Fruit fly (Drosophila melanogaster): ENCODE data around the gene CG9636.
A peak's percentile ranks its signal among the peaks of the same experiment; 100 is the strongest.

The CG9636 gene

DNA sequence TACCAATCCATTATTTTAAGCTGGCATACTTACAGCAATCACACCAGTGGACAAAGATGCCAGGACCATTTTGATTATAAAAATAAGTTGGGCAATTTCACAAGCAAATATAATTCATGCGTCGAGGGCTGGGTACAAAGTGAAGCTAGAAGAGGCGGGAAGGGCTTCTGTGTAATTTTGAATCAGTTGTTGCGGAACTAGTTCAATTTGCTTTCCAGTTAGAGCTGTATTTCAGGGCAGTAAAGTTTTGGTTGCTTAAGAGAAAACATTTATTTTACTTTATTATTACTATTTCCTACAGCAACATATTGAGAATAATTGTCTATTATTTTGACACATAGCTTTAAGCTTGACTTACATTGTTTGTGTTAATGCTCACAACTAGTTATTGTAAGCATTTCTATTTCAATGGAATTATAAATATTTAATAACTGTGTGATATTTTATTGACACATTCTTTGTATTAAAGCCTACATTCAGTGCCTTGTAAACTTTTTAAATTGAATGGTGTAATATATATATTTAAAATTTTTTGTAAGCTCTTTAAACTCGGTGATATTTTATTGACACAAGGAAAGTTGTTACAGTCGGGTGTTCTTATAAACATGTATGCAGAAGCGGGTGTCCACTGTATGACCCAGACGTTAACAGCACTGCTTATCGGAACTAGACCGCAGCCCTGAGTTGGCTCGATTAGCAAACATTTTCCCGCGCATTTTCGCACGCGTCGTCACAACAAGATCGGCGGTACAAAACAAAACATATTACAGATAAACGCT, 20.9 kb upstream of the CG9636 start, which contains the start of the genes RPA1 and Mcm2 (continued):
- TF ChIP-seq CG9609 (GFP tag; optimal IDR thresholded peaks at IDR 0.05) (peak; percentile 67), Vsx1 (GFP tag; optimal IDR thresholded peaks at IDR 0.05) (no peak), CG6813 (GFP tag; optimal IDR thresholded peaks at IDR 0.05) (peak; percentile 47), ash1 (GFP tag; optimal IDR thresholded peaks at IDR 0.05) (no peak), amos (GFP tag; IDR thresholded peaks at IDR 0.05; ENCODE audit: partially characterized antibody) (peak; percentile 48), CG4854 (GFP tag; optimal IDR thresholded peaks at IDR 0.05) (no peak), bigmax (GFP tag; optimal IDR thresholded peaks at IDR 0.05) (no peak), Ptx1 (GFP tag; IDR thresholded peaks at IDR 0.05) (peak; percentile 84), pros (GFP tag; optimal IDR thresholded peaks at IDR 0.05) (no peak), sisA (GFP tag; IDR thresholded peaks at IDR 0.05) (peak; percentile 86), toy (GFP tag; IDR thresholded peaks at IDR 0.05) (peak; percentile 67; the same call in 1 of the 2 replicates), stc (GFP tag; IDR thresholded peaks at IDR 0.05) (peak; percentile 44; the same call in 1 of the 2 replicates), Dfd (GFP tag; optimal IDR thresholded peaks at IDR 0.05) (no peak), CG33213 (GFP tag; optimal IDR thresholded peaks at IDR 0.05) (no peak), salm (tag; optimal IDR thresholded peaks at IDR 0.05) (peak; percentile 38), cato (GFP tag; optimal IDR thresholded peaks at IDR 0.05; ENCODE audit: borderline replicate concordance) (peak; percentile 47), mirr (GFP tag; optimal IDR thresholded peaks at IDR 0.05) (no peak), al (GFP tag; IDR thresholded peaks at IDR 0.05) (peak; percentile 81), CG2116 (GFP tag; optimal IDR thresholded peaks at IDR 0.05) (peak; percentile 97), tx (GFP tag; optimal IDR thresholded peaks at IDR 0.05) (peak; percentile 10), CG4424 (GFP tag; optimal IDR thresholded peaks at IDR 0.05) (peak; percentile 84), CG17328 (GFP tag; IDR thresholded peaks at IDR 0.05) (peak; percentile 41), CG1529 (GFP tag; optimal IDR thresholded peaks at IDR 0.05) (peak; percentile 35), CG18262 (tag; optimal IDR thresholded peaks at IDR 0.05) (peak; percentile 84), CG10366 (GFP tag; IDR thresholded peaks at IDR 0.05) (peak; percentile 71), CG17186 (GFP tag; optimal IDR thresholded peaks at IDR 0.05) (peak; percentile 10), CG10274 (GFP tag; optimal IDR thresholded peaks at IDR 0.05) (peak; percentile 6), nom (GFP tag; optimal IDR thresholded peaks at IDR 0.05) (peak; percentile 59), BtbVII (GFP tag; optimal IDR thresholded peaks at IDR 0.05) (peak; percentile 55), Max (GFP tag; optimal IDR thresholded peaks at IDR 0.05) (peak; percentile 57), repo (GFP tag; optimal IDR thresholded peaks at IDR 0.05) (no peak), CG8290 (GFP tag; optimal IDR thresholded peaks at IDR 0.05) (peak; percentile 24), CG8290 (tag; optimal IDR thresholded peaks at IDR 0.05) (peak in 1 of 2 experiments; percentile 30), D19B (GFP tag; optimal IDR thresholded peaks at IDR 0.05) (peak; percentile 67), CG30020 (tag; optimal IDR thresholded peaks at IDR 0.05) (peak; percentile 70), Nf-YA (GFP tag; IDR thresholded peaks at IDR 0.05) (peak; percentile 16; the same call in 1 of the 2 replicates), CG31441 (GFP tag; IDR thresholded peaks at IDR 0.05) (peak; percentile 88), nerfin-1 (tag; optimal IDR thresholded peaks at IDR 0.05) (peak; percentile 64), rib (GFP tag; IDR thresholded peaks at IDR 0.05) (peak; percentile 14; the same call in 1 of the 2 replicates), ato (GFP tag; IDR thresholded peaks at IDR 0.05; ENCODE audit: partially characterized antibody) (peak; percentile 57), ara (GFP tag; IDR thresholded peaks at IDR 0.05) (peak; percentile 56), ewg (GFP tag; optimal IDR thresholded peaks at IDR 0.05) (peak; percentile 42), CG10267 (tag; optimal IDR thresholded peaks at IDR 0.05) (peak; percentile 86), Deaf1 (tag; optimal IDR thresholded peaks at IDR 0.05) (no peak), btn (GFP tag; optimal IDR thresholded peaks at IDR 0.05) (no peak), Mad (GFP tag; optimal IDR thresholded peaks at IDR 0.05) (peak; percentile 32), dmrt99B (tag; optimal IDR thresholded peaks at IDR 0.05) (no peak), ind (GFP tag; optimal IDR thresholded peaks at IDR 0.05) (peak; percentile 87), nmo (GFP tag; optimal IDR thresholded peaks at IDR 0.05) (peak; percentile 87)

Measured in whole organism, embryonic.